Fruit fly (Drosophila melanogaster) whole organism, wandering third instar larva: ENCODE results near the gene CG10660.

Experiments used
- Abd-B ChIP-seq: fragments of >200 bp; optimal IDR thresholded peaks from 2 replicates; lab custom pipeline; 2017; ENCODE audit warnings: missing biosample characterization, missing genetic modification characterization
- CG32264 ChIP-seq: fragments of 200-800 bp; sonication (Bioruptor generic); optimal IDR thresholded peaks from 2 replicates; lab custom pipeline; 2016; ENCODE audit warnings: missing biosample characterization, missing genetic modification characterization
- CG9705 ChIP-seq: fragments of 200-800 bp; sonication (Bioruptor generic); optimal IDR thresholded peaks from 2 replicates; lab custom pipeline; 2018; ENCODE audit warnings: missing biosample characterization, mild to moderate bottlenecking, missing genetic modification characterization
- CrebA ChIP-seq: fragments of 200-800 bp; sonication (Bioruptor generic); optimal IDR thresholded peaks from 2 replicates; lab custom pipeline; 2016; ENCODE audit warnings: missing biosample characterization, mild to moderate bottlenecking, missing genetic modification characterization, borderline replicate concordance
- Dfd ChIP-seq: fragments of >200 bp; optimal IDR thresholded peaks from 2 replicates; lab custom pipeline; 2017; ENCODE audit warnings: missing biosample characterization, missing genetic modification characterization
- GATAd ChIP-seq: sonication (Bioruptor generic); optimal IDR thresholded peaks from 2 replicates; lab custom pipeline; 2016; ENCODE audit warnings: missing biosample characterization, missing genetic modification characterization
- HLH106 ChIP-seq: fragments of 200-800 bp; optimal IDR thresholded peaks from 3 replicates; lab custom pipeline; 2019; ENCODE audit warnings: missing biosample characterization, mild to moderate bottlenecking, missing genetic modification characterization, moderate library complexity
- Hnf4 ChIP-seq: fragments of 200-800 bp; sonication (Bioruptor generic); optimal IDR thresholded peaks from 2 replicates; lab custom pipeline; 2016; ENCODE audit warnings: missing biosample characterization, mild to moderate bottlenecking, missing genetic modification characterization
- Hr78 ChIP-seq: fragments of >200 bp; optimal IDR thresholded peaks from 2 replicates; lab custom pipeline; 2017; ENCODE audit warnings: missing biosample characterization, missing genetic modification characterization
- Jra ChIP-seq: sonication (Bioruptor generic); optimal IDR thresholded peaks from 2 replicates; lab custom pipeline; 2016; ENCODE audit warnings: missing biosample characterization, missing genetic modification characterization
- Mio ChIP-seq: sonication (Bioruptor generic); optimal IDR thresholded peaks from 2 replicates; lab custom pipeline; 2016; ENCODE audit warnings: missing biosample characterization, missing genetic modification characterization
- N ChIP-seq: fragments of >200 bp; optimal IDR thresholded peaks from 2 replicates; lab custom pipeline; 2018; ENCODE audit warnings: missing biosample characterization, missing external identifiers, missing genetic modification characterization
- OdsH ChIP-seq: fragments of 200-800 bp; sonication (Bioruptor generic); optimal IDR thresholded peaks from 2 replicates; lab custom pipeline; 2016; ENCODE audit warnings: missing biosample characterization, mild to moderate bottlenecking, missing genetic modification characterization
- Sp1 ChIP-seq: fragments of 200-800 bp; sonication (Bioruptor generic); optimal IDR thresholded peaks from 3 replicates; lab custom pipeline; 2019; ENCODE audit warnings: missing biosample characterization, mild to moderate bottlenecking, missing genetic modification characterization, moderate library complexity
- Vsx2 ChIP-seq: fragments of 200-300, 225-300 bp; sonication (Bioruptor generic); optimal IDR thresholded peaks from 2 replicates; lab custom pipeline; 2018; ENCODE audit warnings: missing biosample characterization, missing genetic modification characterization; ENCODE audit not compliant: partially characterized antibody
- br ChIP-seq: fragments of 200-800 bp; sonication (Bioruptor generic); optimal IDR thresholded peaks from 2 replicates; lab custom pipeline; 2016; ENCODE audit warnings: missing biosample characterization, missing genetic modification characterization
- brk ChIP-seq: fragments of 200-800 bp; sonication (Bioruptor generic); optimal IDR thresholded peaks from 2 replicates; lab custom pipeline; 2016; ENCODE audit warnings: missing biosample characterization, mild to moderate bottlenecking, missing genetic modification characterization
- dmrt93B ChIP-seq: fragments of 200-800 bp; sonication (Bioruptor generic); optimal IDR thresholded peaks from 2 replicates; lab custom pipeline; 2018; ENCODE audit warnings: missing biosample characterization, mild to moderate bottlenecking, missing genetic modification characterization
- dsf ChIP-seq: sonication (Bioruptor generic); optimal IDR thresholded peaks from 2 replicates; lab custom pipeline; 2016; ENCODE audit warnings: missing biosample characterization, missing genetic modification characterization, borderline replicate concordance
- ey ChIP-seq: fragments of 200-800 bp; sonication (Bioruptor generic); optimal IDR thresholded peaks from 2 replicates; lab custom pipeline; 2016; ENCODE audit warnings: missing biosample characterization, missing genetic modification characterization
- foxo ChIP-seq, 2 experiments: fragments of 200-800 bp; sonication (Bioruptor generic); optimal IDR thresholded peaks; 2 replicates in 1 of 2; 3 replicates in 1 of 2; lab custom pipeline; 2016 to 2017; ENCODE audit warnings: missing biosample characterization in 2 of 2, missing genetic modification characterization in 2 of 2
- fru ChIP-seq: fragments of 200-800 bp; sonication (Bioruptor generic); optimal IDR thresholded peaks from 3 replicates; lab custom pipeline; 2016; ENCODE audit warnings: missing biosample characterization, mild to moderate bottlenecking, missing genetic modification characterization
- h ChIP-seq: fragments of 200-800 bp; sonication (Bioruptor generic); optimal IDR thresholded peaks from 3 replicates; lab custom pipeline; 2016; ENCODE audit warnings: missing biosample characterization, mild to moderate bottlenecking, missing genetic modification characterization
- jim ChIP-seq: fragments of 175-275, 200-325 bp; sonication (Bioruptor generic); optimal IDR thresholded peaks from 2 replicates; lab custom pipeline; 2016; ENCODE audit warnings: missing biosample characterization, mild to moderate bottlenecking, missing genetic modification characterization
- lola ChIP-seq: fragments of >200 bp; optimal IDR thresholded peaks from 2 replicates; lab custom pipeline; 2017; ENCODE audit warnings: missing biosample characterization, missing genetic modification characterization
- psq ChIP-seq: fragments of 200-800 bp; sonication (Bioruptor generic); optimal IDR thresholded peaks from 3 replicates; lab custom pipeline; 2017; ENCODE audit warnings: missing biosample characterization, mild to moderate bottlenecking, missing genetic modification characterization, moderate library complexity
- rgr ChIP-seq: fragments of 200-800 bp; sonication (Bioruptor generic); optimal IDR thresholded peaks from 3 replicates; lab custom pipeline; 2016; ENCODE audit warnings: missing biosample characterization, mild to moderate bottlenecking, missing genetic modification characterization
- sage ChIP-seq: fragments of 200-800 bp; sonication (Bioruptor generic); optimal IDR thresholded peaks from 2 replicates; lab custom pipeline; 2016; ENCODE audit warnings: missing biosample characterization, mild to moderate bottlenecking, missing genetic modification characterization
- sv ChIP-seq: fragments of 200-800 bp; sonication (Bioruptor generic); optimal IDR thresholded peaks from 3 replicates; lab custom pipeline; 2016; ENCODE audit warnings: missing biosample characterization, missing genetic modification characterization
- tai ChIP-seq: sonication (Bioruptor generic); optimal IDR thresholded peaks from 2 replicates; lab custom pipeline; 2016; ENCODE audit warnings: missing biosample characterization, missing genetic modification characterization
- usp ChIP-seq: fragments of >200 bp; optimal IDR thresholded peaks from 2 replicates; lab custom pipeline; 2017; ENCODE audit warnings: missing biosample characterization, missing genetic modification characterization
- woc ChIP-seq: sonication (Bioruptor generic); optimal IDR thresholded peaks from 2 replicates; lab custom pipeline; 2016; ENCODE audit warnings: missing biosample characterization, mild to moderate bottlenecking, missing genetic modification characterization

CG10660 gene

DNA sequence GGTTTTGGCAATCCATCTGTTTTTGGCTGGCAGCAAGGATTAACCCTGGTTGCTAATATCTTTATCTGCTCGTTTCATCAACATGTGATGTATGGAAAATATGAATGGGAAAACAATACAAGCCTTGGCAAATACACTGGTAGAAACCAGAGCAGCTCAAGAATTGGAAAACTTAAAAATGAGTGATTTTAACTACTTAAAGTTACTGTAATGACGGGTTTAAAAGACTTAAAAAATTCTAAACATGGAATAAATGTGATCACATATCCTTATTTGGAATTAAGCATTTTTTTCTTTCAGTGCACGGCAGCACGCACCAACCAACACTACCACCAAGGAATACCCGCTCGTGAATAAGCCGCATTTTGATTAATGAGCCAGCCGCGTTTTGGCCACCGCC lies 25.2 kb downstream of the CG10660 start:
- TF ChIP-seq HLH106 (tag; lab: Kevin White, UChicago) (peak; percentile 49), jim (GFP tag; lab: Kevin White, UChicago) (no peak), fru (GFP tag; lab: Kevin White, UChicago) (peak; percentile 32)

DNA sequence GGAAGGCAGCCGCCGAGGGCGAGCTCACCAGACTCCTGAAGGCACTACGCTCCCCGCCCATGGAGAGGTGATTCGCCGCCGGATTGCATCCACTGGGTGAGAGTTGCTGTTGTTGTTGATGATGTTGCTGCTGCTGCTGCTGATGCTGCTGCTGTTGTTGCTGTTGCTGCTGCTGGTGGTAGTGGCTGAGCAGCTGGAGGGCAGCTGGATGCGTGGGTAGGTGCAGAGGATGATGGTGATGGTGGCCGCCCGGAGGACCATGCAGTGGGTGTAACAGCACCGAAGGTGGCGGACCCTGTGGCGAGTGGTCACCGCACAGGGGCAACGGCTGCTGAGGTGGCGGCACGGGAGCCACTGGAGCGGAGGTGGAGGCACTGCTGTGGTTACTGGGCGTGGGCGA lies 26.9 kb downstream of the CG10660 start:
- no peak for TF ChIP-seq N (GFP tag; lab: Kevin White, UChicago)
- TF ChIP-seq Dfd (GFP tag; lab: Kevin White, UChicago), result peak; percentile 73

DNA sequence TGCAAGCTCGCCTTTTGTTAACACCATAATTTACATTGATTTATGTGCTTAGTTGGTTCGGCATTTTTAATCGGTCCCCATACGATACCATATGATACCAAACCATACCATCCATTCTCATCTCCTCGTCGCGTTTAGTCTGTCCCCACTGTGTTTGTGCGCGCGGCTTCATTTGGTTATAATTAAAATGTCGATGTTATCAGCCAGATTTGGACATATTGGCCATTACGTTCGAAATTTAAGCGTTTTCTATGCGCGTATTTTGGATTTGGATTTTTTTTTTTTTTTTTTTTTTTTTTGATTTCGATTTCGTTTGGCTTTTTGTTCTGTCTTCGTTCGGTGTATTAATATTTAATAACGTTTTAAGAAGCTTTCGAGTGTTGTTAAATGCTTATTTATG lies 28.5 kb downstream of the CG10660 start:
- TF ChIP-seq dmrt93B (GFP tag; lab: Kevin White, UChicago) (no peak), Dfd (GFP tag; lab: Kevin White, UChicago) (no peak), usp (GFP tag; lab: Kevin White, UChicago) (no peak), GATAd (GFP tag; lab: Kevin White, UChicago) (no peak), tai (GFP tag; lab: Kevin White, UChicago) (no peak), jim (GFP tag; lab: Kevin White, UChicago) (no peak), Hnf4 (GFP tag; lab: Kevin White, UChicago) (no peak), dsf (GFP tag; lab: Kevin White, UChicago) (no peak), sv (GFP tag; lab: Kevin White, UChicago) (no peak), brk (GFP tag; lab: Kevin White, UChicago) (no peak)

DNA sequence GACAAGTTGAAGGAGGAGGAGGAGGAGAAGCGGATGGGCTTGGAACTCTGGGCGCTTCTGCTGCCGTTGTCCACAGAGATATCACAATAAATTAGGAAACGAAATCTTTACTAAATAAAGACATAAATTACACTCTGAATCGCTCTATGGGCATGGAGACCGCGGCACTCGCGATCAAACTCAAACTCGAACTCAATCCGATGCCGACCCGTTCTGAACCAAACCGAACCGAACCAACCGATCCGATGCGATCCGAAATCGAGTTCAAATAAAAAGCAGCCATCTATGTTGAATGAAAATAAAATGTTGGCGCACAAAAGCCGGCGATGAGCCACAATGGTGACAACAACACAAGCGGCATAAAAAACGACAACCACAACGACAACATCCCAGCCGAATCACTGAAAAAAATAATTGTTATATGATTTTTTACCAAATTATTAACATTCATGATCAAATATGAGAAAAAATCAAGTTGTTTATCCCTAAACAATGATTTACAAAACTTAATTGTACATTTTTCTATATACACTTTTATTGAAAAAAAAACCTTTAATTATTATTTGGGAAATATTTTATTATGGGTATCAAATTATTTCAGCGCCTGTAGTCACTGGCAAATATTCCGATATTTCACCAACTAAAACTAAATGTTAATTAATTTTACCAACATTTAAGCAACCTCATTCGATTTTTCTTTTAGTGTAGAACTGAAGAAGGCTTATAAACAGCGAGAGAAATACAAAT lies 33.4 kb downstream of the CG10660 start:
- no peak for TF ChIP-seq Abd-B (GFP tag; lab: Kevin White, UChicago)
- peak; percentile 39 for TF ChIP-seq rgr
- no peak for TF ChIP-seq Vsx2 (GFP tag; lab: Kevin White, UChicago)
- peak; percentile 51 for TF ChIP-seq fru (GFP tag; lab: Kevin White, UChicago)
- TF ChIP-seq Sp1, result peak; percentile 58
- no peak for TF ChIP-seq Mio
- peak; percentile 24 for TF ChIP-seq sv (GFP tag; lab: Kevin White, UChicago)
- no peak for TF ChIP-seq brk (GFP tag; lab: Kevin White, UChicago)
- TF ChIP-seq foxo (GFP tag; optimal IDR thresholded peaks at IDR 0.05; lab: Kevin White, UChicago), result peak in 1 of 2 experiments; percentile 56
- TF ChIP-seq dmrt93B (GFP tag; lab: Kevin White, UChicago), result no peak
- TF ChIP-seq Dfd (GFP tag; lab: Kevin White, UChicago), result peak; percentile 10
- TF ChIP-seq OdsH (GFP tag; lab: Kevin White, UChicago), result peak; percentile 48
- TF ChIP-seq CG9705 (GFP tag; lab: Kevin White, UChicago), result no peak
- peak; percentile 10 for TF ChIP-seq br (GFP tag; lab: Kevin White, UChicago)
- peak; percentile 56 for TF ChIP-seq HLH106 (tag; lab: Kevin White, UChicago)
- no peak for TF ChIP-seq N (GFP tag; lab: Kevin White, UChicago)
- peak; percentile 35 for TF ChIP-seq woc (GFP tag; lab: Kevin White, UChicago)
- peak; percentile 14 for TF ChIP-seq Hnf4 (GFP tag; lab: Kevin White, UChicago)
- TF ChIP-seq psq (GFP tag; lab: Kevin White, UChicago), result peak; percentile 55
- no peak for TF ChIP-seq CG32264 (GFP tag; lab: Kevin White, UChicago)
- peak; percentile 59 for TF ChIP-seq h (GFP tag; lab: Kevin White, UChicago)
- TF ChIP-seq ey, result peak; percentile 42
- no peak for TF ChIP-seq CrebA
- TF ChIP-seq, all 38 proteins: peak for 14

DNA sequence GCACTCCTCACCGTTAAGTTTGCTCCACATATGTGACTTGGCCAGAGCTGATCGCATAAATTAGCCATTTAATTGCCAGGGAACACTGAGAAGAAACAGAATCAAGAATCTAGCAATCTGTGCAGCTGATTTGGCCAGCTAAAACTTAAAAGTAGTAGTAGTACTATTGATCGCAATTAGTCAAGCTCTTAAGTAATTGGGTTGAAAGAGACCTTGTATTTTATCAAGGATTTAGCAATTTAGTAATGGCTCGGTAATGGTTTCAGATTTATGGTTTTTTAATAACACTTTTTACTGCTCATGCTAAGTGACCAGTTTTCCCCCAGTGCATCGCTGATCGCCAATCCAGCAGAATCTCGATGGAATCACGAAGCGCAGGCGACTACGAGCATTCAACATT lies 35.4 kb downstream of the CG10660 start:
- no peak for TF ChIP-seq lola (GFP tag; lab: Kevin White, UChicago)
- no peak for TF ChIP-seq sage (GFP tag; lab: Kevin White, UChicago)
- TF ChIP-seq fru (GFP tag; lab: Kevin White, UChicago), result no peak
- no peak for TF ChIP-seq tai (GFP tag; lab: Kevin White, UChicago)
- TF ChIP-seq rgr, result no peak
- TF ChIP-seq Jra (GFP tag; lab: Kevin White, UChicago), result no peak
- TF ChIP-seq Dfd (GFP tag; lab: Kevin White, UChicago), result no peak
- TF ChIP-seq Hr78 (GFP tag; lab: Kevin White, UChicago), result no peak
- no peak for TF ChIP-seq Vsx2 (GFP tag; lab: Kevin White, UChicago)
- TF ChIP-seq CG32264 (GFP tag; lab: Kevin White, UChicago), result no peak
- TF ChIP-seq CrebA, result no peak
